Worm (Caenorhabditis elegans) whole organism, late embryonic: ENCODE data around the gene C26D10.4.

Experiments used
- ama-1 ChIP-seq: fragments of 150-350 bp; optimal IDR thresholded peaks from 2 replicates; lab custom pipeline; 2014
- dmd-4 ChIP-seq: sonication (generic microtip); optimal IDR thresholded peaks from 2 replicates; lab custom pipeline; 2016; ENCODE audit warnings: borderline replicate concordance, missing genetic modification characterization, missing compliant biosample characterization
- madf-2 ChIP-seq: sonication (generic microtip); optimal IDR thresholded peaks from 2 replicates; lab custom pipeline; 2017; ENCODE audit warnings: missing genetic modification characterization, missing compliant biosample characterization
- nhr-11 ChIP-seq: fragments of 150-350 bp; optimal IDR thresholded peaks from 2 replicates; lab custom pipeline; 2014; ENCODE audit warnings: missing biosample characterization, missing genetic modification characterization
- pha-4 ChIP-seq: fragments of 150-350 bp; optimal IDR thresholded peaks from 2 replicates; lab custom pipeline; 2018; ENCODE audit warnings: missing biosample characterization, missing genetic modification reagents, missing genetic modification characterization
- syd-9 ChIP-seq: sonication (generic microtip); optimal IDR thresholded peaks from 2 replicates; lab custom pipeline; 2016; ENCODE audit warnings: mild to moderate bottlenecking, missing genetic modification characterization, moderate library complexity, missing compliant biosample characterization
- tbx-2 ChIP-seq: sonication (generic microtip); optimal IDR thresholded peaks from 2 replicates; lab custom pipeline; 2016; ENCODE audit warnings: missing genetic modification characterization, missing compliant biosample characterization
- unc-86 ChIP-seq: sonication (generic microtip); optimal IDR thresholded peaks from 2 replicates; lab custom pipeline; 2016; ENCODE audit warnings: missing genetic modification characterization, missing compliant biosample characterization

DNA sequence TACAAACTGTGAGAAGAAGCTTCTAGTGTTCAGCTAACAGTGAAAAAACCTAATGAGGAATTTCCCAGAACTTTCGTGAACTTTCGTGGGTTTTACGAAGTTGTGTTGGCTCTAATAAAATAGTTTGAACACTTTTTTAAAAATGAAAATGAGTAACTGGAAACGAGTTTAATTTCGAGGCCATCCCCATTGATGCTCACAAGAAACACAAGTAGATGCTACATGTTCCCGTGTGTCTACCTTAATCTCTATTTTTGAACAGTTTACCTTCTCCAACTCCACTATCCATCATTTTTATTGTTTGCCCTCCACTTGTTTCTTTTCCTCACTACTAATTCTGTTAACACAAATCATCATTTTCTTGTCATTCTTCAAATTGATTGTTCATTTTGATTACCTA, 4.1 kb downstream of the C26D10.4 start, which contains the start of gene C26D10.7:
- TF ChIP-seq nhr-11 (tag; lab: Kevin White, UChicago) (no peak), tbx-2 (no peak), madf-2 (tag; lab: Kevin White, UChicago) (no peak), syd-9 (tag; lab: Kevin White, UChicago) (no peak), ama-1 (lab: Kevin White, UChicago) (no peak), unc-86 (no peak), pha-4 (no peak), dmd-4 (tag; lab: Kevin White, UChicago) (no peak)
